Worm (Caenorhabditis elegans): Measurements from ENCODE around the gene clec-162.

DNA sequence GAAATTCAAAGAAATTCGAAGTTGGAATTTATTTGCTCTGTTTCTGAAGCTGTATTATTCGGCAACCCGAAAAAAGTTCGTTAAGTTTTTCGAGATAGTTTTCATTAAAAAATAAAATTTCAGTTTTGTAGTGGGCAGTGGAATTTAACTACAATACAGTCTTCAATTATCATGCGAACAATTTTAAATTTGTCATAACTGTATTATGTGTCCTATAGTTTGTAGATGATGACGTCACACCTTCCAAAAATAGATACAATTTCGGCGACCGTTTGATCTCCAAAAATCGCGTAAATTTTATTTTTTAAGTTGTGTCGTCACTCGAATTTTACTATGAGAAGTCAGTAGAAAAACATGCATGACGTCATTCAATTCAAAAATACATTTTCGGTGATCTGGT lies 11.8 kb downstream of the clec-162 start:
- TF ChIP-seq ama-1 (optimal IDR thresholded peaks at IDR 0.05), result no peak
- no peak for TF ChIP-seq aly-1 (tag; optimal IDR thresholded peaks at IDR 0.05)
- TF ChIP-seq ceh-13 (GFP tag; optimal IDR thresholded peaks at IDR 0.05), result no peak
- no peak for TF ChIP-seq tbx-37 (GFP tag; conservative IDR thresholded peaks at IDR 0.05)
- TF ChIP-seq hmg-4 (GFP tag; optimal IDR thresholded peaks at IDR 0.05), result no peak
- TF ChIP-seq ceh-36 (tag; optimal IDR thresholded peaks at IDR 0.05), result no peak
- no peak for TF ChIP-seq flt-1 (GFP tag; IDR thresholded peaks at IDR 0.05)
